Worm (Caenorhabditis elegans) whole organism, mixed stage, embryonic: ENCODE data around the gene prx-19.

Source experiments
- M03D4.4 ChIP-seq: sonication (generic microtip); optimal IDR thresholded peaks from 2 replicates; lab custom pipeline; 2017; ENCODE audit warnings: mild to moderate bottlenecking, missing genetic modification characterization, missing compliant biosample characterization
- blmp-1 ChIP-seq: fragments of 150-350 bp; optimal IDR thresholded peaks from 2 replicates; lab custom pipeline; 2014; ENCODE audit warnings: missing biosample characterization, missing genetic modification characterization
- ceh-39 ChIP-seq: fragments of 150-350 bp; optimal IDR thresholded peaks from 2 replicates; lab custom pipeline; 2014; ENCODE audit warnings: missing biosample characterization, missing genetic modification characterization
- ceh-43 ChIP-seq: fragments of 200-800 bp; sonication (Bioruptor generic); optimal IDR thresholded peaks from 2 replicates; lab custom pipeline; 2018; ENCODE audit warnings: mild to moderate bottlenecking, missing genetic modification characterization, moderate library complexity, missing compliant biosample characterization
- ceh-83 ChIP-seq: fragments of 200-800 bp; sonication (Bioruptor generic); optimal IDR thresholded peaks from 2 replicates; lab custom pipeline; 2018; ENCODE audit warnings: mild to moderate bottlenecking, missing genetic modification characterization, missing compliant biosample characterization
- ces-1 ChIP-seq: fragments of 150-350 bp; optimal IDR thresholded peaks from 2 replicates; lab custom pipeline; 2014; ENCODE audit warnings: missing biosample characterization, missing genetic modification reagents, missing genetic modification characterization
- cnd-1 ChIP-seq: fragments of 200-800 bp; sonication (Bioruptor generic); optimal IDR thresholded peaks from 2 replicates; lab custom pipeline; 2018; ENCODE audit warnings: mild to moderate bottlenecking, missing genetic modification characterization, missing compliant biosample characterization
- drap-1 ChIP-seq: fragments of 200-800 bp; sonication (Bioruptor generic); optimal IDR thresholded peaks from 3 replicates; lab custom pipeline; 2018; ENCODE audit warnings: mild to moderate bottlenecking, missing genetic modification characterization, missing compliant biosample characterization
- elt-1 ChIP-seq: sonication (generic microtip); optimal IDR thresholded peaks from 2 replicates; lab custom pipeline; 2017; ENCODE audit warnings: missing genetic modification characterization, mild to moderate bottlenecking, missing compliant biosample characterization, antibody characterized with exemption, moderate library complexity, borderline replicate concordance; ENCODE audit not compliant: insufficient read depth
- flh-1 ChIP-seq: fragments of 200-800 bp; sonication (Bioruptor generic); optimal IDR thresholded peaks from 2 replicates; lab custom pipeline; 2018; ENCODE audit warnings: mild to moderate bottlenecking, missing genetic modification characterization, moderate library complexity, missing compliant biosample characterization
- ham-2 ChIP-seq: fragments of 200-800 bp; sonication (Bioruptor generic); optimal IDR thresholded peaks from 2 replicates; lab custom pipeline; 2018; ENCODE audit warnings: mild to moderate bottlenecking, missing genetic modification characterization, missing compliant biosample characterization
- hlh-1 ChIP-seq: fragments of 150-350 bp; optimal IDR thresholded peaks from 2 replicates; lab custom pipeline; 2014; ENCODE audit warnings: missing biosample characterization, missing genetic modification reagents, missing genetic modification characterization
- lin-13 ChIP-seq: fragments of 150-350 bp; optimal IDR thresholded peaks from 2 replicates; lab custom pipeline; 2014; ENCODE audit warnings: missing biosample characterization, missing genetic modification characterization
- lin-32 ChIP-seq: fragments of 200-800 bp; sonication (Bioruptor generic); optimal IDR thresholded peaks from 2 replicates; lab custom pipeline; 2018; ENCODE audit warnings: mild to moderate bottlenecking, missing genetic modification characterization, missing compliant biosample characterization
- lsy-2 ChIP-seq: fragments of 150-350 bp; optimal IDR thresholded peaks from 2 replicates; lab custom pipeline; 2014; ENCODE audit warnings: missing biosample characterization, missing genetic modification characterization
- mep-1 ChIP-seq: fragments of 150-350 bp; optimal IDR thresholded peaks from 2 replicates; lab custom pipeline; 2017; ENCODE audit warnings: missing biosample characterization, missing genetic modification reagents, missing genetic modification characterization, inconsistent platforms
- mls-2 ChIP-seq: sonication (generic microtip); optimal IDR thresholded peaks from 2 replicates; lab custom pipeline; 2016; ENCODE audit warnings: mild to moderate bottlenecking, missing genetic modification characterization, moderate library complexity, missing compliant biosample characterization
- nhr-12 ChIP-seq: fragments of 150-350 bp; optimal IDR thresholded peaks from 2 replicates; lab custom pipeline; 2014; ENCODE audit warnings: missing biosample characterization, missing genetic modification characterization
- nhr-237 ChIP-seq: fragments of 150-350 bp; optimal IDR thresholded peaks from 2 replicates; lab custom pipeline; 2014; ENCODE audit warnings: missing biosample characterization, missing genetic modification characterization
- nhr-28 ChIP-seq: fragments of 150-350 bp; optimal IDR thresholded peaks from 2 replicates; lab custom pipeline; 2014; ENCODE audit warnings: missing biosample characterization, missing genetic modification characterization
- snpc-4 ChIP-seq: fragments of 150-350 bp; optimal IDR thresholded peaks from 2 replicates; lab custom pipeline; 2014; ENCODE audit warnings: missing biosample characterization, missing genetic modification characterization
- sptf-1 ChIP-seq: sonication (generic microtip); optimal IDR thresholded peaks from 2 replicates; lab custom pipeline; 2017; ENCODE audit warnings: mild to moderate bottlenecking, missing genetic modification characterization, moderate library complexity, missing compliant biosample characterization
- tbx-8 ChIP-seq: fragments of 200-800 bp; sonication (Bioruptor generic); optimal IDR thresholded peaks from 2 replicates; lab custom pipeline; 2018; ENCODE audit warnings: mild to moderate bottlenecking, missing genetic modification characterization, moderate library complexity, missing compliant biosample characterization
- unc-120 ChIP-seq: sonication (generic microtip); optimal IDR thresholded peaks from 2 replicates; lab custom pipeline; 2017; ENCODE audit warnings: missing genetic modification characterization, missing compliant biosample characterization; ENCODE audit not compliant: poor library complexity, severe bottlenecking
- unc-39 ChIP-seq: fragments of 150-350 bp; optimal IDR thresholded peaks from 2 replicates; lab custom pipeline; 2014; ENCODE audit warnings: missing biosample characterization, missing genetic modification characterization
- unc-62 ChIP-seq: fragments of 150-350 bp; optimal IDR thresholded peaks from 2 replicates; lab custom pipeline; 2014; ENCODE audit warnings: missing biosample characterization, missing genetic modification reagents, missing genetic modification characterization
- zip-8 ChIP-seq: fragments of 150-350 bp; optimal IDR thresholded peaks from 2 replicates; lab custom pipeline; 2014; ENCODE audit warnings: missing biosample characterization, missing genetic modification characterization
- ztf-11 ChIP-seq: fragments of 150-350 bp; optimal IDR thresholded peaks from 2 replicates; lab custom pipeline; 2014; ENCODE audit warnings: missing biosample characterization, missing genetic modification characterization

The prx-19 gene

DNA sequence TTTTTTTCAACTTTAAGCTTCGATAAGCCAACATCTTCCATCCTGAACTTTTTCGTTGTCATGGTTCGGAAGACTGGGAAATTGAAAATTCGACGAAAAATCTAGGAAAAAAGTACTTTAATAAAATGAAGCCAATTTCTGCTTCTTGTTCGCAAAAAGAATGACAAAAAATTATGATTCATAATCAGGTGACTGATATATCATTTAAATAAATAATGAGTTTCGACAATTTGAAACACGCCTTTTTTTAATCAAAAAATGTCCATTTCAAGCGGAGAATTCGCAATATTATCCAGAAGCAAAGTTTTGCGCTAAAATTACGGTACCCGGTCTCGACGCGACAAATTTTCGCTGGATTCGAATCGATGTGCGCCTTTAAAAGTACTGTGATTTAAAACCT lies 36.0 kb upstream of the prx-19 start, which contains the start of gene F44E2.6:
F44E2.6 (minus strand) TSS at position 101 of the 400 bp plus-strand sequence.
- TF ChIP-seq ztf-11 (tag; lab: Kevin White, UChicago) (no peak), unc-120 (tag; lab: Kevin White, UChicago) (no peak), mls-2 (tag; lab: Kevin White, UChicago) (no peak), drap-1 (GFP tag; lab: Kevin White, UChicago) (no peak), blmp-1 (tag; lab: Kevin White, UChicago) (no peak), elt-1 (tag; lab: Kevin White, UChicago) (no peak), ceh-39 (no peak), ceh-83 (GFP tag; lab: Kevin White, UChicago) (no peak), zip-8 (tag; lab: Kevin White, UChicago) (no peak), nhr-28 (no peak), ceh-43 (GFP tag; lab: Kevin White, UChicago) (no peak), ces-1 (GFP tag; lab: Kevin White, UChicago) (no peak), sptf-1 (tag; lab: Kevin White, UChicago) (no peak), cnd-1 (tag; lab: Kevin White, UChicago) (no peak), flh-1 (GFP tag; lab: Kevin White, UChicago) (no peak)

DNA sequence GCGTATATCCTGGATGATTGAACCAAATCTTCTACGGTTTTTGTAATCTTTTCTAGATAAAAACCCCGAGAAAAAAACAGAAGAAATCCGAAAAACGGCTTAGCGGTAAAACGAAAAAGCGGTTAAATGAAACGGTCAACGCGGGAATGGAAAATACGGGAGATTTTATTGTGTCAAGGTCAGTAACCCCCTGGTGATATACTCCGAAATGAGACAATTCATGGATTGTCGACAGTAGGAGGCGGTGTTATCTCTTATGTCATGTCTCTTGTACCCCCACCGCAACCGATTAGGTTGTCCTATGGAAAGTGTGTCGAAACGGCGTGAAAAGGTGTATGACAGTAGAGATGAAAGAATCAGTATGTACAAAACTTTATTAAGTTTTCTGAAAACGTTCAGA lies 35.0 kb upstream of the prx-19 start:
- no peak for TF ChIP-seq lsy-2
- TF ChIP-seq unc-62: no peak
- TF ChIP-seq ceh-43 (GFP tag; lab: Kevin White, UChicago): no peak
- no peak for TF ChIP-seq mep-1 (tag; lab: Kevin White, UChicago)
- TF ChIP-seq snpc-4: no peak
- TF ChIP-seq tbx-8 (GFP tag; lab: Kevin White, UChicago): no peak
- TF ChIP-seq M03D4.4 (tag; lab: Kevin White, UChicago): no peak
- TF ChIP-seq nhr-237: no peak
- TF ChIP-seq unc-39 (tag; lab: Kevin White, UChicago): no peak
- no peak for TF ChIP-seq unc-120 (tag; lab: Kevin White, UChicago)
- no peak for TF ChIP-seq zip-8 (tag; lab: Kevin White, UChicago)

DNA sequence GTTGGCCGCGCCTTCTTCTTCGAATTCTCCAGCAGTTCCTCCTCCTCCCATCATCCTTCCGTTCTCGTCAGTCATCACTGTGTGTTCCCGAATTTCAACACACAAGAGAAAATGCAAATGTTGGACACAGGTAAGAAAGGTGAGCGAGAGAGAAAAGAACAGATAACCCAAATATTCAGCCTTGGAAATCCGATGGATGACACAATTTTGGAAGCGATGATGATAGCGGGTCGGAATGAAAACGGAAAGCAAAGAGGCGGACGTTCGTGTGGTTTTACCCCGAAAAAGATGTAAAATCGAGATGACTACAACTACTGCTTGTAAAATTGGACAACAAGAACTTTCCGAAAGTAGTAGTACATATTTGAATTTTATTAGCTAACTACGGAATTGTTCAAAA lies 30.7 kb upstream of the prx-19 start:
- TF ChIP-seq drap-1 (GFP tag; lab: Kevin White, UChicago): no peak
- peak; percentile 26 for TF ChIP-seq elt-1 (tag; lab: Kevin White, UChicago)
- no peak for TF ChIP-seq lin-13 (tag; lab: Kevin White, UChicago)
- no peak for TF ChIP-seq nhr-12
- no peak for TF ChIP-seq snpc-4
- TF ChIP-seq mls-2 (tag; lab: Kevin White, UChicago): no peak
- no peak for TF ChIP-seq ceh-39
- peak; percentile 77 for TF ChIP-seq ham-2 (GFP tag; lab: Kevin White, UChicago)
- TF ChIP-seq nhr-28: no peak
- no peak for TF ChIP-seq sptf-1 (tag; lab: Kevin White, UChicago)

DNA sequence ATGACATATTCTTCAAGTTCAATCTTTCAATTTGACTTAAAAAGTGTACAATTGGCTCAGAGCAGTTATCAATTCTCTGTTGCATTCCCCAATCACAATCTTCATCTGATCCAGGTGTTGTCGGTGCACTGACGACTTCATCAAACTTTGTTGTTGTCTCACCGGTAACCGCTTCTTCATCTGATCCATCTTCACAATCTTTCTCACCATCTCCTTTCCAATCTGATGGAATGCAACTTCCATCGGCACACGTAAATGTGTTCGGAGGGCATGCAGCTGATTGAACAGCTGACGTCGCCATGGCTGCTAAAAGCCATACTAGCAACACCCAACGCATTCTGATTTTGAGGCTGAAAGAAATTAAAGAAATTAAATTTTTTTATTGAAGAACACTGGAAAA lies 29.0 kb upstream of the prx-19 start, which contains the start of gene F44E2.4:
F44E2.4 (minus strand) TSS at position 350 of the 400 bp plus-strand sequence.
- TF ChIP-seq ham-2 (GFP tag; lab: Kevin White, UChicago): peak; percentile 17
- TF ChIP-seq sptf-1 (tag; lab: Kevin White, UChicago): no peak
- peak; percentile 62 for TF ChIP-seq elt-1 (tag; lab: Kevin White, UChicago)
- TF ChIP-seq ceh-43 (GFP tag; lab: Kevin White, UChicago): no peak

DNA sequence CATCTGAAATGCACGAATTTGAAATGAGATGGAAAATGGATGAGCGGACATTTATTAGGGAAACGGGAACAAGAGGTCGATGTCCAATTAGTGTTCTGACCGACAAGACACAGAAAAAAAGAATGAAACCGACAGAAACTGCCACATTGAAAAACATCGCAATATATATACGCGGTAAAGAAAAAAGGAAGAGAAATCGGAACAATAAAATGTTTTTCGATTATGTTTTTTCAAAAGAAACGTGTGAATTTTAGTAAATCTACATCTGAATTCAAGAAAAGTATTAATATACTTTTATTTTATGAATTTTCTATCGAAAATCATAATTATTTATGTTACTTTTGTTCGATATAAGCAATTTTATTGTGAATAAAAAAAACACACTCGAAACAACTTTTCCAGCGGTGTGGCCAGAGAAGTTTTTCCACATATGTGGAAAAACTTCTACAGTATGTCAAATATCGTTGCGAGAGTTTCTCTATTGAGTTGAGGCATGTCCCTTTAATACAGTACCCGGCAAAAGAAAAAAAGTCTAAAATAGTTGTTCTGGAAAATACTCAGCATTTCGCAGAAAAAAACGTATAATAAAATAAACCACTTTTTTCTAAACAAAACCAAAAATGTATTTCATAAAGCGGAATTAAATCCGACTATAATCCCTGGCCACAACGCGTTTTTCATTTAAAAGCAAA lies 22.1 kb upstream of the prx-19 start, which contains the start of gene F44E2.10:
F44E2.10 (minus strand) TSS at position 51 of the 692 bp plus-strand sequence.
- TF ChIP-seq flh-1 (GFP tag; lab: Kevin White, UChicago) (no peak), ceh-39 (no peak)
- TF ChIP-seq, all 35 proteins: peak for 0

DNA sequence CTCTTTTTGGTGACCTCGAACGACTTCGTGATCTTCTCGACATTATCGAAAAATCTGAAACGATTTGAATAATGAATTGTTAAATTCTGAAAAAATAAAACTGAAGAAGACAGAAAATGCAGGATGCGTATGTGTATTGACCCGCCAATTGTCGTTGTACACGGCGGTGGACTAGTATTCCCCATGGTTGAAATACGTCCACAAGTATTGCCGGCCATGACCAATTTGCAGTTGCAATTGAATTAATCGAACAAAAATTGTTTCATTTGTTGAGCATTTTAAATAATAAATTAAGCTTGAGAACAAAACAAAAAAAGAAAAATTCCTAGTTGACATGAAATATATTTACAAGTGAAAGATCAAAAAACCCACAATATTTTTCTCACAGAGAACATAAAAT lies 20.1 kb upstream of the prx-19 start, which contains the start of gene F44E2.3:
F44E2.3 (minus strand) TSS at position 61 of the 400 bp plus-strand sequence.
- TF ChIP-seq lin-32 (no peak), ces-1 (GFP tag; lab: Kevin White, UChicago) (peak; percentile 93), hlh-1 (tag; lab: Kevin White, UChicago) (peak; percentile 12)
- TF ChIP-seq, all 35 proteins: peak for 2
